Worm (Caenorhabditis elegans) whole organism, L4 larva: Measurements from ENCODE around the gene str-4.

Source experiments
- F26F4.8 ChIP-seq: fragments of 200-800 bp; sonication (Bioruptor generic); conservative IDR thresholded peaks from 2 replicates; pipeline ENCODE4 v1.3.6; 2022; ENCODE audit warnings: missing genetic modification characterization, missing compliant biosample characterization
- F49E8.2 ChIP-seq: sonication (generic microtip); optimal IDR thresholded peaks from 2 replicates; lab custom pipeline; 2016; ENCODE audit warnings: missing compliant biosample characterization, mild to moderate bottlenecking, missing genetic modification characterization, borderline replicate concordance
- aha-1 ChIP-seq: fragments of 150-350 bp; peaks from one replicate; lab custom pipeline; 2014; ENCODE audit warnings: missing biosample characterization, missing genetic modification characterization
- ama-1 ChIP-seq: fragments of 150-350 bp; optimal IDR thresholded peaks from 2 replicates; lab custom pipeline; 2014; ENCODE audit warnings: inconsistent platforms, mixed read lengths
- ceh-20 ChIP-seq: fragments of 200-800 bp; sonication (Bioruptor generic); IDR thresholded peaks from 2 replicates; pipeline ENCODE4 v1.3.6; 2022; ENCODE audit warnings: missing genetic modification reagents, missing genetic modification characterization, missing compliant biosample characterization
- ceh-62 ChIP-seq: sonication (generic microtip); optimal IDR thresholded peaks from 2 replicates; lab custom pipeline; 2017; ENCODE audit warnings: missing biosample characterization, missing genetic modification characterization
- daf-12 ChIP-seq: fragments of 150-350 bp; optimal IDR thresholded peaks from 2 replicates; lab custom pipeline; 2014; ENCODE audit warnings: missing biosample characterization, missing genetic modification reagents, missing genetic modification characterization
- daf-16 ChIP-seq, 3 experiments: sonication (generic microtip); optimal IDR thresholded peaks; 2 replicates each; lab custom pipeline; 2016 to 2017; ENCODE audit warnings: missing genetic modification characterization in 3 of 3, missing genetic modification reagents in 3 of 3, mild to moderate bottlenecking in 2 of 3, missing compliant biosample characterization in 2 of 3, missing biosample characterization in 1 of 3, moderate library complexity in 1 of 3
- dmd-6 ChIP-seq: fragments of 200-800 bp; sonication (Bioruptor generic); IDR thresholded peaks from 2 replicates; pipeline ENCODE4 v1.3.6; 2022; ENCODE audit warnings: missing genetic modification reagents, missing genetic modification characterization, missing compliant biosample characterization
- dmd-9 ChIP-seq: fragments of 200-800 bp; sonication (Bioruptor generic); IDR thresholded peaks from 2 replicates; pipeline ENCODE4 v1.3.6; 2022; ENCODE audit warnings: missing genetic modification reagents, missing genetic modification characterization, missing compliant biosample characterization
- duxl-1 ChIP-seq: sonication (generic microtip); optimal IDR thresholded peaks from 2 replicates; lab custom pipeline; 2016; ENCODE audit warnings: mild to moderate bottlenecking, missing genetic modification characterization, moderate library complexity, missing compliant biosample characterization; ENCODE audit not compliant: poor library complexity
- dve-1 ChIP-seq: sonication (generic microtip); optimal IDR thresholded peaks from 2 replicates; lab custom pipeline; 2017; ENCODE audit warnings: antibody characterized with exemption, mild to moderate bottlenecking, missing genetic modification characterization, missing compliant biosample characterization; ENCODE audit not compliant: insufficient read depth
- fkh-10 ChIP-seq: fragments of 150-350 bp; optimal IDR thresholded peaks from 2 replicates; lab custom pipeline; 2014; ENCODE audit warnings: missing biosample characterization, missing genetic modification reagents, missing genetic modification characterization
- gei-8 ChIP-seq: fragments of 200-800 bp; sonication (Bioruptor generic); optimal IDR thresholded peaks from 2 replicates; lab custom pipeline; 2018; ENCODE audit warnings: mild to moderate bottlenecking, missing genetic modification characterization, missing compliant biosample characterization
- lin-13 ChIP-seq: fragments of 150-350 bp; optimal IDR thresholded peaks from 2 replicates; lab custom pipeline; 2014; ENCODE audit warnings: missing biosample characterization, missing genetic modification reagents, missing genetic modification characterization
- lin-15B ChIP-seq: fragments of 150-350 bp; sonication (generic microtip); optimal IDR thresholded peaks from 3 replicates; lab custom pipeline; 2014; ENCODE audit warnings: missing biosample characterization, missing genetic modification characterization
- lin-38 ChIP-seq: fragments of 200-800 bp; sonication (Bioruptor generic); IDR thresholded peaks from 2 replicates; pipeline ENCODE4 v1.3.6; 2022; ENCODE audit warnings: missing genetic modification reagents, missing genetic modification characterization, missing compliant biosample characterization
- lsy-2 ChIP-seq, 2 experiments: fragments of 150-350 bp in 1 of 2; sonication (generic microtip) in 1 of 2; optimal IDR thresholded peaks; 2 replicates each; lab custom pipeline; 2014 to 2017; ENCODE audit warnings: missing biosample characterization in 2 of 2, missing genetic modification characterization in 2 of 2
- mdl-1 ChIP-seq, 2 experiments: fragments of 150-350 bp in 1 of 2; sonication (generic microtip) in 1 of 2; optimal IDR thresholded peaks; 2 replicates each; lab custom pipeline; 2014 to 2017; ENCODE audit warnings: missing biosample characterization in 2 of 2, missing genetic modification characterization in 2 of 2
- mxl-2 ChIP-seq: fragments of 200-800 bp; sonication (Bioruptor generic); conservative IDR thresholded peaks from 2 replicates; pipeline ENCODE4 v1.3.6; 2022; ENCODE audit warnings: missing genetic modification reagents, missing genetic modification characterization, missing compliant biosample characterization
- mxl-3 ChIP-seq: fragments of 200-800 bp; sonication (Bioruptor generic); optimal IDR thresholded peaks from 2 replicates; lab custom pipeline; 2018; ENCODE audit warnings: mild to moderate bottlenecking, missing genetic modification characterization, missing compliant biosample characterization
- nhr-237 ChIP-seq: sonication (generic microtip); optimal IDR thresholded peaks from 2 replicates; lab custom pipeline; 2017; ENCODE audit warnings: missing biosample characterization, missing genetic modification characterization
- nhr-25 ChIP-seq: sonication (generic microtip); optimal IDR thresholded peaks from 2 replicates; lab custom pipeline; 2017; ENCODE audit warnings: missing genetic modification characterization, mild to moderate bottlenecking, missing compliant biosample characterization, antibody characterized with exemption, moderate library complexity, borderline replicate concordance; ENCODE audit not compliant: insufficient read depth
- nhr-28 ChIP-seq: fragments of 150-350 bp; optimal IDR thresholded peaks from 2 replicates; lab custom pipeline; 2014; ENCODE audit warnings: missing biosample characterization, missing genetic modification characterization
- nhr-76 ChIP-seq: fragments of 150-350 bp; optimal IDR thresholded peaks from 2 replicates; lab custom pipeline; 2014; ENCODE audit warnings: missing biosample characterization, missing genetic modification characterization
- nhr-77 ChIP-seq: fragments of 150-350 bp; optimal IDR thresholded peaks from 2 replicates; lab custom pipeline; 2014; ENCODE audit warnings: missing biosample characterization, missing genetic modification characterization
- pha-4 ChIP-seq, 2 experiments: fragments of 150-350 bp in 1 of 2; fragments of 200-800 bp in 1 of 2; sonication (Bioruptor generic) in 1 of 2; IDR thresholded peaks in 1 of 2; optimal IDR thresholded peaks in 1 of 2; 2 replicates each; pipeline versions ENCODE4 v1.3.6 to Lab custom; 2014 to 2022; ENCODE audit warnings: missing genetic modification characterization in 2 of 2, missing genetic modification reagents in 2 of 2, missing biosample characterization in 1 of 2, missing compliant biosample characterization in 1 of 2
- pqm-1 ChIP-seq: sonication (generic microtip); optimal IDR thresholded peaks from 2 replicates; lab custom pipeline; 2017; ENCODE audit warnings: missing biosample characterization, missing genetic modification characterization
- sdz-12 ChIP-seq: fragments of 200-800 bp; sonication (Bioruptor generic); optimal IDR thresholded peaks from 2 replicates; lab custom pipeline; 2018; ENCODE audit warnings: mild to moderate bottlenecking, missing genetic modification characterization, missing compliant biosample characterization
- skn-1 ChIP-seq: fragments of 150-350 bp; optimal IDR thresholded peaks from 2 replicates; lab custom pipeline; 2014; ENCODE audit warnings: missing biosample characterization, missing genetic modification characterization
- tag-97 ChIP-seq: fragments of 200-800 bp; sonication (Bioruptor generic); IDR thresholded peaks from 2 replicates; pipeline ENCODE4 v1.3.6; 2022; ENCODE audit warnings: missing genetic modification characterization, missing compliant biosample characterization
- unc-62 ChIP-seq, 3 experiments: fragments of 150-350 bp in 1 of 3; sonication (generic microtip); optimal IDR thresholded peaks in 2 of 3; peaks in 1 of 3; 1 replicate in 1 of 3; 2 replicates in 2 of 3; lab custom pipeline; 2014 to 2017; ENCODE audit warnings: missing biosample characterization in 3 of 3, missing genetic modification characterization in 3 of 3, missing genetic modification reagents in 3 of 3, missing genotype in 1 of 3
- vab-7 ChIP-seq: fragments of 200-800 bp; sonication (Bioruptor generic); IDR thresholded peaks from 2 replicates; pipeline ENCODE4 v1.3.6; 2022; ENCODE audit warnings: missing genetic modification reagents, missing genetic modification characterization, missing compliant biosample characterization
- zag-1 ChIP-seq: fragments of 150-350 bp; optimal IDR thresholded peaks from 2 replicates; lab custom pipeline; 2014; ENCODE audit warnings: missing biosample characterization, missing genetic modification characterization
- zfp-3 ChIP-seq: fragments of 200-800 bp; sonication (Bioruptor generic); conservative IDR thresholded peaks from 2 replicates; pipeline ENCODE4 v1.3.6; 2022; ENCODE audit warnings: missing genetic modification reagents, missing genetic modification characterization, missing compliant biosample characterization
- zip-11 ChIP-seq: fragments of 200-800 bp; sonication (Bioruptor generic); IDR thresholded peaks from 2 replicates; pipeline ENCODE4 v1.3.6; 2022; ENCODE audit warnings: missing genetic modification characterization, missing compliant biosample characterization
- ztf-7 ChIP-seq: fragments of 150-350 bp; optimal IDR thresholded peaks from 2 replicates; lab custom pipeline; 2014; ENCODE audit warnings: missing biosample characterization, missing genetic modification characterization

The str-4 gene

DNA sequence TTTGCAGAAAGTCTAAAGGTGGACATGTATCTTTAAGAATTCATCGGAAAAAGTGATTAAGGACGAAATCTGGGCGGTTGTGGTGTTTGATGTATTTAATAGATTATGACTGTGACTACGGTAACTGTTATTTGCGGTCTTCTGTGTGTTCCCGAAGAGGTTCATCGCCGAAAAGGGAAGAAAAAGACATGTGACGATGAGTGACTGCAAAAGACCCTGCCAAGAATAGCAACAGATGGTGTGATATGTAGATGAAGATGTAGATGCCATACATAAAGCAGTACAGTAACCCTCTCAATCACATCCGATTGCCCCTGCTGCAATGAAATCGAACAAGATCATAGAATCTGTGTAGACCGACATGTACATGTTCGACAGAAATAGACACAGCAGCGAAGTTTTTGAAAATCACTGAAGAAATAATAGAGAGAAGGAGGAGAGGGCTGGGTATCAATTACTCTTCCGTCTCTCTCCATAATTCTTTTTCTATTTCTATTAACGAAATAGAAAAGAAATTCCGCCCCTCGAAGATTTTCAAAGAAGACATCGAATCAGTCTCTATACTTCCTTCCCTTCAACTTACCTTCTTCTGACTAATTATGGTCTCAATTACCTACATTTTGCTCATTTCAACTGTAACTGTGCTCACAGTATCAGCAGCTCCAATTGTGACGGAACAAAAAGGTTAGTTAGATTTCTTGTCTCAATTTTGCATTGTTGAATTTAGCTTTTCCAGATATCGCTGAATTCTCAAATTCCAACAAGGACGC is 19.5 kb upstream of the str-4 start, which contains the start of gene F32H5.3:
Gene F32H5.3, plus strand, starts transcription at position 513 of the 770 bp plus-strand sequence.
- TF ChIP-seq nhr-28 = peak; percentile 63
- TF ChIP-seq lsy-2 (tag; optimal IDR thresholded peaks at IDR 0.05; lab: Kevin White, UChicago) = peak in 1 of 2 experiments; percentile 37
- TF ChIP-seq zfp-3 (GFP tag; lab: Robert Waterston, UW) = no peak
- peak in 1 of 2 experiments; percentile 44 for TF ChIP-seq mdl-1 (tag; optimal IDR thresholded peaks at IDR 0.05; lab: Kevin White, UChicago)
- TF ChIP-seq zag-1 (tag; lab: Kevin White, UChicago) = no peak
- peak; percentile 0 for TF ChIP-seq nhr-25 (tag; lab: Kevin White, UChicago)
- no peak for TF ChIP-seq lin-13 (GFP tag; lab: Kevin White, UChicago)
- no peak for TF ChIP-seq zip-11 (GFP tag; lab: Robert Waterston, UW)
- TF ChIP-seq lin-15B (tag; lab: Kevin White, UChicago) = no peak
- TF ChIP-seq mxl-3 = peak; percentile 35
- TF ChIP-seq F26F4.8 = no peak
- no peak for TF ChIP-seq nhr-76 (tag; lab: Kevin White, UChicago)
- no peak for TF ChIP-seq dmd-9 (GFP tag; lab: Robert Waterston, UW)
- TF ChIP-seq unc-62 (GFP tag; optimal IDR thresholded peaks at IDR 0.05 in 1 of 2; lab: Kevin White, UChicago) = peak in 1 of 2 experiments; percentile 97
- no peak for TF ChIP-seq unc-62 (tag; optimal IDR thresholded peaks at IDR 0.05; lab: Kevin White, UChicago)
- no peak for TF ChIP-seq nhr-77 (tag; lab: Kevin White, UChicago)

DNA sequence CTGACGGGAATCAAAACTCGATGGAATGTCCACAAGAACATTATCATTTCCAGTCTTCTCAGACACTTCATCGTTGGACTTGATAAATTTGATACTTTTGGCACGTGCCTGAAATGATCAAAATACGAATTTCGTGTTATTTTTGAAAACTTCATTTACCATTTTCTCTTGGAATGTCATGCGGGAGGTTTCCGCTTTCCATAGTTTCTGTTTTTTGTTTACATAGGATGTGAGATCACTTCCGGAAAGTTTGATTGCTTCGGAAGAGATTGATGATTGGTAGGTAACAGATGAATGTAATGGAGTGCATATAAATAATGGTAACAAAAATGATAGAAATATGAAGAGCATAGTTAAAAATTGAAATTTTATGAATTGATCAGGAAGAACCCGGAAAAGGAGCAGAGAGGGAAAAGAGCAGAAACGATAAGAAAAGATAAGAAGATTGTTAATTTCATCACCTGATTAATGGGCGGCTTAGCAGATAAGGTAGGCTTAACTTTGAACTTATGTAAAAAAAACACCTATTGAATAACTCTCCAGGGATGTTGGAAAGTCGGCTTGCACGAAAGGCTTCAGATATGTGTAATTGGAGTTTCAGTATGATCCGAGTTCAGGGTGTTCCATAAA is 18.2 kb upstream of the str-4 start, which contains the start of gene F32H5.1:
Gene F32H5.1, minus strand, starts transcription at position 386 of the 630 bp plus-strand sequence.
- TF ChIP-seq ztf-7 (peak; percentile 81), dve-1 (peak; percentile 31), lsy-2 (tag; optimal IDR thresholded peaks at IDR 0.05; lab: Kevin White, UChicago) (peak in 1 of 2 experiments; percentile 11), tag-97 (no peak), nhr-28 (peak; percentile 42), daf-16 (GFP tag; optimal IDR thresholded peaks at IDR 0.05; lab: Kevin White, UChicago) (no peak), daf-16 (tag; optimal IDR thresholded peaks at IDR 0.05; lab: Kevin White, UChicago) (no peak), dmd-6 (GFP tag; lab: Robert Waterston, UW) (peak; percentile 67), vab-7 (GFP tag; lab: Robert Waterston, UW) (no peak), pqm-1 (peak; percentile 88), aha-1 (tag; lab: Kevin White, UChicago) (peak; percentile 18)
- TF ChIP-seq, all 104 proteins: peak for 7

DNA sequence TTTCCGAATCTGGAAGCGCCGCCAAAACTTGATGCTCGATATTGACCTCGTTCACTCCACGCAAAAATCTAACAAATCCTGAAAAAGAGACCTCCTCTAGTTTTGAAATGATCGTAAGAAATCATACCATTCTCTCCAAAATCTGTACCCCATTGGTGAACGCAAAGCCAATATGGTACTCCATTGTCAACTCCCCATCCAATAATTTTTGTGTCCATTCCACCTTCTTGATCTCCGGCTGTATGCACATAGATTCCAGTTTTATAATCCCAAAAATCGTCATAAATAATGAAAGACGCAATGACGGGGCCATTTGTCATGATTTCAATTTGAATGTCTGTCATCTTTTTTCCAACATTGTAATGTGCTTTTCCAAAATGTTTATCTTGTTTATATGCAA is 16.7 kb upstream of the str-4 start:
- TF ChIP-seq dve-1 (no peak), unc-62 (GFP tag; optimal IDR thresholded peaks at IDR 0.05 in 1 of 2; lab: Kevin White, UChicago) (peak in 1 of 2 experiments; percentile 82), unc-62 (tag; optimal IDR thresholded peaks at IDR 0.05; lab: Kevin White, UChicago) (no peak)

ce11 chrV:13352415-13352814 is 12.9 kb upstream of the str-4 start:
- no peak for TF ChIP-seq duxl-1 (tag; lab: Kevin White, UChicago)
- TF ChIP-seq gei-8 (GFP tag; lab: Kevin White, UChicago) = no peak
- TF ChIP-seq lsy-2 (tag; optimal IDR thresholded peaks at IDR 0.05; lab: Kevin White, UChicago) = peak in 1 of 2 experiments; percentile 19
- no peak for TF ChIP-seq nhr-28
- TF ChIP-seq unc-62 (GFP tag; optimal IDR thresholded peaks at IDR 0.05 in 1 of 2; lab: Kevin White, UChicago) = peak in 1 of 2 experiments; percentile 67
- TF ChIP-seq unc-62 (tag; optimal IDR thresholded peaks at IDR 0.05; lab: Kevin White, UChicago) = no peak
- TF ChIP-seq, all 104 proteins: peak for 2

- TF ChIP-seq duxl-1 (tag; lab: Kevin White, UChicago) (no peak), lsy-2 (tag; optimal IDR thresholded peaks at IDR 0.05; lab: Kevin White, UChicago) (peak in 1 of 2 experiments; percentile 30), zfp-3 (GFP tag; lab: Robert Waterston, UW) (no peak), pha-4 (GFP tag; IDR thresholded peaks at IDR 0.05; lab: Robert Waterston, UW) (no peak), pha-4 (tag; optimal IDR thresholded peaks at IDR 0.05; lab: Kevin White, UChicago) (no peak), dve-1 (no peak), F49E8.2 (tag; lab: Kevin White, UChicago) (no peak), skn-1 (tag; lab: Kevin White, UChicago) (no peak), fkh-10 (GFP tag; lab: Kevin White, UChicago) (no peak), daf-12 (tag; lab: Kevin White, UChicago) (no peak), ceh-62 (tag; lab: Kevin White, UChicago) (no peak), ama-1 (lab: Kevin White, UChicago) (no peak), nhr-237 (no peak), ceh-20 (GFP tag; lab: Robert Waterston, UW) (peak; percentile 71), zip-11 (GFP tag; lab: Robert Waterston, UW) (no peak), sdz-12 (no peak), mxl-2 (GFP tag; lab: Robert Waterston, UW) (no peak), lin-38 (GFP tag; lab: Robert Waterston, UW) (no peak), lin-15B (tag; lab: Kevin White, UChicago) (no peak), unc-62 (GFP tag; optimal IDR thresholded peaks at IDR 0.05 in 1 of 2; lab: Kevin White, UChicago) (peak in 1 of 2 experiments; percentile 99), unc-62 (tag; optimal IDR thresholded peaks at IDR 0.05; lab: Kevin White, UChicago) (no peak)
Observed at ce11 chrV:13351773-13352172, 12.2 kb upstream of the str-4 start.
